Worm (Caenorhabditis elegans) whole organism, early embryonic: ENCODE data around the gene unc-7.

Experiments used
- B0310.2 ChIP-seq: sonication (generic microtip); optimal IDR thresholded peaks from 2 replicates; lab custom pipeline; 2016; ENCODE audit warnings: mild to moderate bottlenecking, missing genetic modification characterization, missing compliant biosample characterization
- F13C5.2 ChIP-seq: sonication (generic microtip); optimal IDR thresholded peaks from 2 replicates; lab custom pipeline; 2017; ENCODE audit warnings: mild to moderate bottlenecking, missing genetic modification characterization, inconsistent platforms, missing compliant biosample characterization
- aly-1 ChIP-seq: sonication (generic microtip); optimal IDR thresholded peaks from 2 replicates; lab custom pipeline; 2016; ENCODE audit warnings: missing genetic modification characterization, missing compliant biosample characterization
- ama-1 ChIP-seq: fragments of 150-350 bp; optimal IDR thresholded peaks from 2 replicates; lab custom pipeline; 2014
- ceh-36 ChIP-seq: sonication (generic microtip); optimal IDR thresholded peaks from 2 replicates; lab custom pipeline; 2016; ENCODE audit warnings: missing genetic modification characterization, inconsistent platforms, missing compliant biosample characterization
- ets-7 ChIP-seq: sonication (generic microtip); optimal IDR thresholded peaks from 2 replicates; lab custom pipeline; 2016; ENCODE audit warnings: missing genotype, missing genetic modification characterization, missing compliant biosample characterization
- flt-1 ChIP-seq: fragments of 200-800 bp; sonication (Bioruptor generic); IDR thresholded peaks from 2 replicates; pipeline ENCODE4 v1.3.6; 2022; ENCODE audit warnings: missing genetic modification characterization, missing compliant biosample characterization
- hnd-1 ChIP-seq: sonication (generic microtip); optimal IDR thresholded peaks from 2 replicates; lab custom pipeline; 2016; ENCODE audit warnings: missing genetic modification characterization, missing compliant biosample characterization
- sea-1 ChIP-seq: fragments of 200-800 bp; sonication (Bioruptor generic); conservative IDR thresholded peaks from 2 replicates; pipeline ENCODE4 v1.3.6; 2022; ENCODE audit warnings: missing genetic modification characterization, missing compliant biosample characterization
- tbx-37 ChIP-seq: fragments of 200-800 bp; sonication (Bioruptor generic); conservative IDR thresholded peaks from 2 replicates; pipeline ENCODE4 v1.3.6; 2022; ENCODE audit warnings: missing genetic modification reagents, missing genetic modification characterization, missing compliant biosample characterization
- tra-4 ChIP-seq: sonication (generic microtip); optimal IDR thresholded peaks from 2 replicates; lab custom pipeline; 2017; ENCODE audit warnings: missing genetic modification characterization, missing compliant biosample characterization

- no peak for TF ChIP-seq sea-1
- TF ChIP-seq B0310.2 (tag; lab: Kevin White, UChicago), result no peak
- TF ChIP-seq tbx-37, result no peak
- no peak for TF ChIP-seq ama-1 (lab: Kevin White, UChicago)
- TF ChIP-seq F13C5.2 (tag; lab: Kevin White, UChicago), result no peak
- no peak for TF ChIP-seq hnd-1 (tag; lab: Kevin White, UChicago)
- no peak for TF ChIP-seq aly-1
- TF ChIP-seq flt-1 (GFP tag; lab: Robert Waterston, UW), result no peak
- TF ChIP-seq tra-4 (tag; lab: Kevin White, UChicago), result no peak
- no peak for TF ChIP-seq ceh-36 (tag; lab: Kevin White, UChicago)
- TF ChIP-seq ets-7 (tag; lab: Kevin White, UChicago), result no peak
Measured at ce11 chrX:15094973-15095372, 52.6 kb downstream of the unc-7 start, which contains the start of gene F09B12.7.
